Fruit fly (Drosophila melanogaster): ENCODE results near the gene CG45064.

Gene CG45064

dm6 chrX:14846116-14846614 lies 36.2 kb downstream of the CG45064 start (continued):
- TF ChIP-seq B-H1 (GFP tag; IDR thresholded peaks at IDR 0.05), result no peak
- no peak for TF ChIP-seq kah (GFP tag; optimal IDR thresholded peaks at IDR 0.05)
- no peak for TF ChIP-seq CG11560 (tag; IDR thresholded peaks at IDR 0.05)
- no peak for TF ChIP-seq Aef1 (GFP tag; IDR thresholded peaks at IDR 0.05)
- no peak for TF ChIP-seq CG6272 (GFP tag; IDR thresholded peaks at IDR 0.05)
- TF ChIP-seq CG9215 (GFP tag; IDR thresholded peaks at IDR 0.05), result no peak
- TF ChIP-seq CG18262 (tag; optimal IDR thresholded peaks at IDR 0.05), result peak; percentile 20
- TF ChIP-seq Mad (GFP tag; optimal IDR thresholded peaks at IDR 0.05), result no peak
- TF ChIP-seq sr (GFP tag; IDR thresholded peaks at IDR 0.05), result no peak
- no peak for TF ChIP-seq CG4328 (GFP tag; optimal IDR thresholded peaks at IDR 0.05)
- TF ChIP-seq bowl (GFP tag; IDR thresholded peaks at IDR 0.05), result no peak
- TF ChIP-seq klu (GFP tag; IDR thresholded peaks at IDR 0.05), result no peak
- no peak for TF ChIP-seq jigr1 (GFP tag; IDR thresholded peaks at IDR 0.05)
- TF ChIP-seq Myb (GFP tag; optimal IDR thresholded peaks at IDR 0.05), result no peak
- TF ChIP-seq CG12659 (GFP tag; optimal IDR thresholded peaks at IDR 0.05), result no peak
- no peak for TF ChIP-seq da (GFP tag; optimal IDR thresholded peaks at IDR 0.05)
- peak; percentile 10 for TF ChIP-seq CoRest (tag; optimal IDR thresholded peaks at IDR 0.05)
- no peak for TF ChIP-seq p53 (GFP tag; optimal IDR thresholded peaks at IDR 0.05)
- TF ChIP-seq CG12391 (tag; optimal IDR thresholded peaks at IDR 0.05), result peak; percentile 32
- TF ChIP-seq Xrp1 (GFP tag; IDR thresholded peaks at IDR 0.05), result no peak
- TF ChIP-seq Chrac-16 (GFP tag; optimal IDR thresholded peaks at IDR 0.05), result no peak
- TF ChIP-seq unpg (GFP tag; optimal IDR thresholded peaks at IDR 0.05), result peak; percentile 30
- peak; percentile 53 for TF ChIP-seq CG2678 (tag; optimal IDR thresholded peaks at IDR 0.05)
- TF ChIP-seq CG7963 (GFP tag; IDR thresholded peaks at IDR 0.05; ENCODE audit: partially characterized antibody), result no peak
- no peak for TF ChIP-seq oc (tag; optimal IDR thresholded peaks at IDR 0.05)
- peak; percentile 31 for TF ChIP-seq PHDP (tag; optimal IDR thresholded peaks at IDR 0.05)
- peak; percentile 52 for TF ChIP-seq Deaf1 (tag; optimal IDR thresholded peaks at IDR 0.05)
- no peak for TF ChIP-seq CG10431 (GFP tag; optimal IDR thresholded peaks at IDR 0.05)
- TF ChIP-seq CG11504 (tag; optimal IDR thresholded peaks at IDR 0.05), result peak; percentile 41
- TF ChIP-seq Asciz (GFP tag; optimal IDR thresholded peaks at IDR 0.05), result no peak
- TF ChIP-seq stc (GFP tag; IDR thresholded peaks at IDR 0.05), result no peak
- no peak for TF ChIP-seq YL-1 (GFP tag; optimal IDR thresholded peaks at IDR 0.05)
- TF ChIP-seq ab (GFP tag; optimal IDR thresholded peaks at IDR 0.05), result no peak
- TF ChIP-seq CG10147 (GFP tag; optimal IDR thresholded peaks at IDR 0.05), result no peak
- peak; percentile 6 for TF ChIP-seq Ssrp (tag; optimal IDR thresholded peaks at IDR 0.05)
- TF ChIP-seq Spps (tag; optimal IDR thresholded peaks at IDR 0.05), result peak; percentile 12
- TF ChIP-seq CG9797 (GFP tag; optimal IDR thresholded peaks at IDR 0.05), result no peak
- no peak for TF ChIP-seq CG13775 (GFP tag; optimal IDR thresholded peaks at IDR 0.05)
- no peak for TF ChIP-seq CG10654 (GFP tag; optimal IDR thresholded peaks at IDR 0.05)
- no peak for TF ChIP-seq Dbx (GFP tag; IDR thresholded peaks at IDR 0.05)
- TF ChIP-seq en (GFP tag; optimal IDR thresholded peaks at IDR 0.05), result no peak
- TF ChIP-seq Antp (GFP tag; optimal IDR thresholded peaks at IDR 0.05), result no peak
- no peak for TF ChIP-seq Nf-YB (GFP tag; optimal IDR thresholded peaks at IDR 0.05)
- TF ChIP-seq Lhr (GFP tag; optimal IDR thresholded peaks at IDR 0.05), result no peak
- TF ChIP-seq CG4820 (GFP tag; optimal IDR thresholded peaks at IDR 0.05), result no peak
- TF ChIP-seq CG9817 (tag; optimal IDR thresholded peaks at IDR 0.05), result no peak
- TF ChIP-seq CG17829 (tag; optimal IDR thresholded peaks at IDR 0.05), result no peak
- no peak for TF ChIP-seq emc (GFP tag; optimal IDR thresholded peaks at IDR 0.05)
- TF ChIP-seq Hr3 (GFP tag; optimal IDR thresholded peaks at IDR 0.05), result no peak
- TF ChIP-seq nerfin-2 (GFP tag; IDR thresholded peaks at IDR 0.05; ENCODE audit: partially characterized antibody), result no peak
- no peak for TF ChIP-seq CG18011 (GFP tag; optimal IDR thresholded peaks at IDR 0.05)
